Fruit fly (Drosophila melanogaster) whole organism, embryonic: ENCODE data around the gene CG10333.

ENCODE experiments used
- ATbp ChIP-seq: fragments of 200-800 bp; sonication (Bioruptor generic); optimal IDR thresholded peaks from 2 replicates; lab custom pipeline; 2017; ENCODE audit warnings: missing biosample characterization, mild to moderate bottlenecking, missing genetic modification characterization, missing genetic modification reagents
- B-H1 ChIP-seq: fragments of 200-800 bp; sonication (Bioruptor generic); IDR thresholded peaks from 3 replicates; pipeline ENCODE4 v1.3.6; 2022; ENCODE audit warnings: missing biosample characterization, missing genetic modification characterization
- Bteb2 ChIP-seq: fragments of 200-800 bp; sonication (Bioruptor generic); optimal IDR thresholded peaks from 2 replicates; lab custom pipeline; 2016; ENCODE audit warnings: missing biosample characterization, missing genetic modification characterization
- CG10209 ChIP-seq: fragments of 200-800 bp; sonication (Bioruptor generic); optimal IDR thresholded peaks from 3 replicates; lab custom pipeline; 2017; ENCODE audit warnings: missing biosample characterization, mild to moderate bottlenecking, missing genetic modification characterization, missing genetic modification reagents
- CG10543 ChIP-seq: fragments of 200-800 bp; sonication (Bioruptor generic); optimal IDR thresholded peaks from 3 replicates; lab custom pipeline; 2017; ENCODE audit warnings: missing biosample characterization, mild to moderate bottlenecking, missing genetic modification characterization, moderate library complexity
- CG11247 ChIP-seq: fragments of 200-800 bp; sonication (Bioruptor generic); IDR thresholded peaks from 2 replicates; pipeline ENCODE4 v1.3.6; 2022; ENCODE audit warnings: missing biosample characterization, missing genetic modification characterization
- CG14710 ChIP-seq: fragments of 200-800 bp; sonication (Bioruptor generic); optimal IDR thresholded peaks from 3 replicates; lab custom pipeline; 2019; ENCODE audit warnings: missing biosample characterization, mild to moderate bottlenecking, missing genetic modification characterization, moderate library complexity
- CG17385 ChIP-seq: fragments of 200-800 bp; sonication (Bioruptor generic); optimal IDR thresholded peaks from 3 replicates; lab custom pipeline; 2018; ENCODE audit warnings: missing biosample characterization, mild to moderate bottlenecking, missing genetic modification characterization
- CG17612 ChIP-seq: fragments of 200-800 bp; sonication (Bioruptor generic); IDR thresholded peaks from 2 replicates; pipeline ENCODE4 v1.3.6; 2022; ENCODE audit warnings: missing biosample characterization, missing genetic modification characterization
- CG17829 ChIP-seq: fragments of 200-800 bp; optimal IDR thresholded peaks from 2 replicates; lab custom pipeline; 2019; ENCODE audit warnings: missing biosample characterization, mild to moderate bottlenecking, missing genetic modification characterization, moderate library complexity
- CG18599 ChIP-seq: fragments of 200-800 bp; sonication (Bioruptor generic); optimal IDR thresholded peaks from 3 replicates; lab custom pipeline; 2017; ENCODE audit warnings: missing biosample characterization, missing genetic modification characterization, mild to moderate bottlenecking, moderate library complexity, missing genetic modification reagents
- CG42726 ChIP-seq: fragments of 200-800 bp; sonication (Bioruptor generic); IDR thresholded peaks from 2 replicates; pipeline ENCODE4 v1.3.6; 2022; ENCODE audit warnings: missing biosample characterization, missing genetic modification characterization; ENCODE audit not compliant: partially characterized antibody
- CG4404 ChIP-seq: fragments of 200-800 bp; sonication (Bioruptor generic); IDR thresholded peaks from 2 replicates; pipeline ENCODE4 v1.3.6; 2022; ENCODE audit warnings: missing biosample characterization, missing genetic modification characterization
- CG5953 ChIP-seq: fragments of 200-800 bp; sonication (Bioruptor generic); IDR thresholded peaks from 2 replicates; pipeline ENCODE4 v1.3.6; 2022; ENCODE audit warnings: missing biosample characterization, missing genetic modification characterization
- CG6854 ChIP-seq: fragments of 200-800 bp; sonication (Bioruptor generic); optimal IDR thresholded peaks from 3 replicates; lab custom pipeline; 2017; ENCODE audit warnings: missing biosample characterization, mild to moderate bottlenecking, missing genetic modification characterization
- CG7963 ChIP-seq: fragments of 200-800 bp; sonication (Bioruptor generic); IDR thresholded peaks from 3 replicates; pipeline ENCODE4 v1.3.6; 2022; ENCODE audit warnings: missing biosample characterization, missing genetic modification characterization; ENCODE audit not compliant: partially characterized antibody
- CG8944 ChIP-seq: fragments of 200-800 bp; sonication (Bioruptor generic); optimal IDR thresholded peaks from 3 replicates; lab custom pipeline; 2016; ENCODE audit warnings: missing biosample characterization, missing genetic modification characterization
- CG9215 ChIP-seq: fragments of 200-800 bp; sonication (Bioruptor generic); IDR thresholded peaks from 2 replicates; pipeline ENCODE4 v1.3.6; 2022; ENCODE audit warnings: missing biosample characterization, missing genetic modification characterization
- CTCF ChIP-seq: fragments of 200-800 bp; sonication (Bioruptor generic); optimal IDR thresholded peaks from 2 replicates; lab custom pipeline; 2017; ENCODE audit warnings: missing biosample characterization, mild to moderate bottlenecking, missing genetic modification characterization, moderate library complexity
- GATAe ChIP-seq: fragments of 200-800 bp; sonication (Bioruptor generic); conservative IDR thresholded peaks from 2 replicates; pipeline ENCODE4 v1.3.6; 2022; ENCODE audit warnings: missing biosample characterization, missing genetic modification characterization
- H2.0 ChIP-seq: fragments of 200-800 bp; sonication (Bioruptor generic); IDR thresholded peaks from 2 replicates; pipeline ENCODE4 v1.3.6; 2022; ENCODE audit warnings: missing biosample characterization, missing genetic modification characterization
- HHEX ChIP-seq: fragments of 200-800 bp; sonication (Bioruptor generic); optimal IDR thresholded peaks from 3 replicates; lab custom pipeline; 2017; ENCODE audit warnings: missing biosample characterization, mild to moderate bottlenecking, missing genetic modification characterization, missing genetic modification reagents
- Hr78 ChIP-seq, 2 experiments: fragments of 200-800 bp in 1 of 2; fragments of >200 bp in 1 of 2; sonication (Bioruptor generic) in 1 of 2; optimal IDR thresholded peaks; 2 replicates each; lab custom pipeline; 2017 to 2019; ENCODE audit warnings: missing biosample characterization in 2 of 2, missing genetic modification characterization in 2 of 2, mild to moderate bottlenecking in 1 of 2, moderate library complexity in 1 of 2
- Jarid2 ChIP-seq: fragments of 200-800 bp; sonication (Bioruptor generic); optimal IDR thresholded peaks from 3 replicates; lab custom pipeline; 2017; ENCODE audit warnings: mild to moderate bottlenecking, missing biosample characterization, missing genetic modification reagents, missing genetic modification characterization
- Kr ChIP-seq: fragments of 200-800 bp; sonication (Bioruptor generic); optimal IDR thresholded peaks from 2 replicates; lab custom pipeline; 2017; ENCODE audit warnings: missing biosample characterization, mild to moderate bottlenecking, missing genetic modification characterization
- Sry-δ ChIP-seq: fragments of 200-800 bp; sonication (Bioruptor generic); optimal IDR thresholded peaks from 2 replicates; lab custom pipeline; 2016; ENCODE audit warnings: missing biosample characterization, missing genetic modification characterization
- amos ChIP-seq: fragments of 200-800 bp; sonication (Bioruptor generic); IDR thresholded peaks from 2 replicates; pipeline ENCODE4 v1.3.6; 2022; ENCODE audit warnings: missing biosample characterization, missing genetic modification characterization; ENCODE audit not compliant: partially characterized antibody
- aop ChIP-seq: fragments of 200-800 bp; sonication (Bioruptor generic); IDR thresholded peaks from 2 replicates; pipeline ENCODE4 v1.3.6; 2022; ENCODE audit warnings: missing biosample characterization, missing genetic modification characterization
- bowl ChIP-seq: fragments of 200-800 bp; sonication (Bioruptor generic); IDR thresholded peaks from 2 replicates; pipeline ENCODE4 v1.3.6; 2022; ENCODE audit warnings: missing biosample characterization, missing genetic modification characterization
- btn ChIP-seq: fragments of 200-800 bp; sonication (Bioruptor generic); optimal IDR thresholded peaks from 2 replicates; lab custom pipeline; 2016; ENCODE audit warnings: missing biosample characterization, missing genetic modification characterization
- croc ChIP-seq: fragments of 200-800 bp; sonication (Bioruptor generic); conservative IDR thresholded peaks from 3 replicates; pipeline ENCODE4 v1.3.6; 2022; ENCODE audit warnings: missing biosample characterization, missing genetic modification characterization
- dmrt11E ChIP-seq: fragments of 200-800 bp; sonication (Bioruptor generic); optimal IDR thresholded peaks from 3 replicates; lab custom pipeline; 2018; ENCODE audit warnings: missing biosample characterization, mild to moderate bottlenecking, missing genetic modification characterization, moderate library complexity
- eyg ChIP-seq: fragments of 200-800 bp; sonication (Bioruptor generic); optimal IDR thresholded peaks from 3 replicates; lab custom pipeline; 2016; ENCODE audit warnings: missing biosample characterization, missing genetic modification characterization
- gcm2 ChIP-seq: fragments of 200-800 bp; sonication (Bioruptor generic); optimal IDR thresholded peaks from 2 replicates; lab custom pipeline; 2016; ENCODE audit warnings: missing biosample characterization, missing genetic modification characterization
- mld ChIP-seq: fragments of 200-800 bp; sonication (Bioruptor generic); IDR thresholded peaks from 3 replicates; pipeline ENCODE4 v1.3.6; 2022; ENCODE audit warnings: missing biosample characterization, missing genetic modification characterization; ENCODE audit not compliant: partially characterized antibody
- onecut ChIP-seq: fragments of 200-800 bp; sonication (Bioruptor generic); IDR thresholded peaks from 2 replicates; pipeline ENCODE4 v1.3.6; 2022; ENCODE audit warnings: missing biosample characterization, missing genetic modification characterization
- pnt ChIP-seq: fragments of 200-800 bp; sonication (Bioruptor generic); optimal IDR thresholded peaks from 3 replicates; lab custom pipeline; 2016; ENCODE audit warnings: missing biosample characterization, missing genetic modification characterization
- scrt ChIP-seq: fragments of 200-800 bp; sonication (Bioruptor generic); optimal IDR thresholded peaks from 2 replicates; lab custom pipeline; 2018; ENCODE audit warnings: missing biosample characterization, mild to moderate bottlenecking, missing genetic modification characterization, moderate library complexity
- sens ChIP-seq: fragments of 200-800 bp; sonication (Bioruptor generic); peaks from one replicate; lab custom pipeline; 2016; ENCODE audit warnings: missing biosample characterization, missing genetic modification characterization
- sisA ChIP-seq: fragments of 200-800 bp; sonication (Bioruptor generic); IDR thresholded peaks from 2 replicates; pipeline ENCODE4 v1.3.6; 2022; ENCODE audit warnings: missing biosample characterization, missing genetic modification characterization
- slbo ChIP-seq: fragments of 200-800 bp; sonication (Bioruptor generic); IDR thresholded peaks from 2 replicates; pipeline ENCODE4 v1.3.6; 2022; ENCODE audit warnings: missing biosample characterization, missing genetic modification characterization
- slp2 ChIP-seq: fragments of 200-800 bp; sonication (Bioruptor generic); optimal IDR thresholded peaks from 2 replicates; lab custom pipeline; 2016; ENCODE audit warnings: missing biosample characterization, missing genetic modification characterization
- so ChIP-seq: fragments of 200-800 bp; sonication (Bioruptor generic); IDR thresholded peaks from 3 replicates; pipeline ENCODE4 v1.3.6; 2022; ENCODE audit warnings: missing biosample characterization, missing genetic modification characterization
- sob ChIP-seq: fragments of 200-800 bp; sonication (Bioruptor generic); IDR thresholded peaks from 2 replicates; pipeline ENCODE4 v1.3.6; 2022; ENCODE audit warnings: missing biosample characterization, missing genetic modification characterization
- sqz ChIP-seq: fragments of 200-800 bp; sonication (Bioruptor generic); optimal IDR thresholded peaks from 3 replicates; lab custom pipeline; 2018; ENCODE audit warnings: missing biosample characterization, mild to moderate bottlenecking, missing genetic modification characterization
- stwl ChIP-seq: fragments of 200-800 bp; sonication (Bioruptor generic); optimal IDR thresholded peaks from 3 replicates; lab custom pipeline; 2018; ENCODE audit warnings: missing biosample characterization, mild to moderate bottlenecking, missing genetic modification characterization, moderate library complexity
- tio ChIP-seq: fragments of 200-800 bp; sonication (Bioruptor generic); optimal IDR thresholded peaks from 2 replicates; lab custom pipeline; 2017; ENCODE audit warnings: missing biosample characterization, missing genetic modification characterization, inconsistent platforms
- trem ChIP-seq: fragments of 200-800 bp; optimal IDR thresholded peaks from 3 replicates; lab custom pipeline; 2019; ENCODE audit warnings: missing biosample characterization, mild to moderate bottlenecking, missing genetic modification characterization, moderate library complexity
- zen ChIP-seq: fragments of 200-800 bp; sonication (Bioruptor generic); optimal IDR thresholded peaks from 3 replicates; lab custom pipeline; 2018; ENCODE audit warnings: missing biosample characterization, mild to moderate bottlenecking, missing genetic modification characterization, moderate library complexity

CG10333 gene

dm6 chr2L:18621357-18622211, 15.0 kb downstream of the CG10333 start (continued):
- peak; percentile 38 for TF ChIP-seq Bteb2 (GFP tag; lab: Kevin White, UChicago)
- peak; percentile 20 for TF ChIP-seq Sry-δ
- TF ChIP-seq CG10543 (GFP tag; lab: Kevin White, UChicago) = peak; percentile 85
- peak; percentile 28 for TF ChIP-seq ATbp (GFP tag; lab: Kevin White, UChicago)
- TF ChIP-seq GATAe (GFP tag; lab: Robert Waterston, UW) = peak; percentile 88
- no peak for TF ChIP-seq Kr (GFP tag; lab: Kevin White, UChicago)
- TF ChIP-seq CG18599 = peak; percentile 89
- peak; percentile 86 for TF ChIP-seq slbo (GFP tag; lab: Robert Waterston, UW)
- no peak for TF ChIP-seq amos (GFP tag; lab: Robert Waterston, UW)
- TF ChIP-seq CG10209 (GFP tag; lab: Kevin White, UChicago) = peak; percentile 65
- no peak for TF ChIP-seq mld (GFP tag; lab: Robert Waterston, UW)
- peak; percentile 60; the same call in 1 of the 2 replicates for TF ChIP-seq CG5953 (GFP tag; lab: Robert Waterston, UW)
- peak; percentile 48 for TF ChIP-seq CG6854 (GFP tag; lab: Kevin White, UChicago)
- TF ChIP-seq H2.0 = peak; percentile 56; the same call in 1 of the 2 replicates
- TF ChIP-seq CG8944 = peak; percentile 3
- peak; percentile 70 for TF ChIP-seq HHEX (GFP tag; lab: Kevin White, UChicago)
- no peak for TF ChIP-seq onecut
- peak; percentile 64; the same call in 1 of the 3 replicates for TF ChIP-seq so (GFP tag; lab: Robert Waterston, UW)
- TF ChIP-seq trem = peak; percentile 56
- TF ChIP-seq sob (GFP tag; lab: Robert Waterston, UW) = peak; percentile 79
- no peak for TF ChIP-seq pnt
- TF ChIP-seq btn = peak; percentile 18
- TF ChIP-seq scrt (GFP tag; lab: Kevin White, UChicago) = peak; percentile 68
- TF ChIP-seq stwl (tag; lab: Kevin White, UChicago) = no peak
- peak; percentile 37; the same call in 1 of the 2 replicates for TF ChIP-seq CG4404 (GFP tag; lab: Robert Waterston, UW)
- peak; percentile 78 for TF ChIP-seq CG9215
- TF ChIP-seq eyg (GFP tag; lab: Kevin White, UChicago) = no peak
- peak; percentile 64 for TF ChIP-seq gcm2 (GFP tag; lab: Kevin White, UChicago)
- TF ChIP-seq sisA (GFP tag; lab: Robert Waterston, UW) = peak; percentile 64
- peak in 1 of 2 experiments; percentile 48 for TF ChIP-seq Hr78 (GFP tag; optimal IDR thresholded peaks at IDR 0.05; lab: Kevin White, UChicago)
- TF ChIP-seq croc (GFP tag; lab: Robert Waterston, UW) = peak; percentile 44; the same call in 2 of the 3 replicates
- TF ChIP-seq CG17612 = peak; percentile 45; the same call in 1 of the 2 replicates
- peak; percentile 41 for TF ChIP-seq Jarid2 (GFP tag; lab: Kevin White, UChicago)
- TF ChIP-seq sens (GFP tag; lab: Kevin White, UChicago) = peak; percentile 93
- TF ChIP-seq bowl (GFP tag; lab: Robert Waterston, UW) = no peak
- peak; percentile 48 for TF ChIP-seq sqz (GFP tag; lab: Kevin White, UChicago)
- TF ChIP-seq aop = 0 out of 2 replicates have a peak, but pooled peaks have one; percentile 37
- TF ChIP-seq CG42726 (GFP tag; lab: Robert Waterston, UW) = no peak
- TF ChIP-seq CTCF (GFP tag; lab: Kevin White, UChicago) = no peak
- TF ChIP-seq CG17829 (tag; lab: Kevin White, UChicago) = peak; percentile 80
- TF ChIP-seq dmrt11E = peak; percentile 66
- no peak for TF ChIP-seq slp2 (GFP tag; lab: Kevin White, UChicago)
- TF ChIP-seq CG17385 (GFP tag; lab: Kevin White, UChicago) = peak; percentile 77
- no peak for TF ChIP-seq CG7963 (GFP tag; lab: Robert Waterston, UW)
- TF ChIP-seq tio (GFP tag; lab: Kevin White, UChicago) = peak; percentile 66
- peak; percentile 79 for TF ChIP-seq CG11247
- peak; percentile 69 for TF ChIP-seq B-H1 (GFP tag; lab: Robert Waterston, UW)
- TF ChIP-seq zen (tag; lab: Kevin White, UChicago) = peak; percentile 73
- TF ChIP-seq CG14710 = peak; percentile 79
